Worm (Caenorhabditis elegans) whole organism, L4 larva: ENCODE measurements around the gene EEED8.3.

ENCODE experiments used
- ceh-28 ChIP-seq: fragments of 150-350 bp; optimal IDR thresholded peaks from 2 replicates; lab custom pipeline; 2014; ENCODE audit warnings: missing biosample characterization, missing genetic modification reagents, missing genetic modification characterization
- dve-1 ChIP-seq: sonication (generic microtip); optimal IDR thresholded peaks from 2 replicates; lab custom pipeline; 2017; ENCODE audit warnings: antibody characterized with exemption, mild to moderate bottlenecking, missing genetic modification characterization, missing compliant biosample characterization; ENCODE audit not compliant: insufficient read depth
- skn-1 ChIP-seq: fragments of 150-350 bp; optimal IDR thresholded peaks from 2 replicates; lab custom pipeline; 2014; ENCODE audit warnings: missing biosample characterization, missing genetic modification characterization

DNA sequence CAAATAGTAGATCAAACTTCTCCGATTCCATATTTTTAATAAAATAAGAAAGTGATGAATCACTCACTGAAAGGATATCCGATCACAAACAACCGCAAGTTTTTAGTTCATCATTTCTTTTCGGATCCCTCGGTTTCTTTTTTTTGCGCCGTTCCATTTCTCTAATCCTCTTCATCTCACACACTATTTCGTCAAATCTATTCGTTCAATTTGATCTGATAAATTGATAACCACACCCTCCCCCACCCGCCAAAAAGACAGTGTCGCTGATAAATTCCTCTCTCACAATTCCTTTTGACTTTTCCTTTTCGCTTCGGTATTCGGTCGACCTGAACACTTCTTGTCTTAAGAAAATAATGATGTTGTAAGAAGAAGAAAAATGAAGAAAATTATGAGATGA, 45.5 kb downstream of the EEED8.3 start:
- TF ChIP-seq skn-1 (tag; lab: Kevin White, UChicago) (no peak), dve-1 (no peak), ceh-28 (tag; lab: Kevin White, UChicago) (no peak)
